Fruit fly (Drosophila melanogaster) whole organism, pupa: ENCODE data around the gene RasGAP1.

Experiments used
- CG10348 ChIP-seq: fragments of 200-800 bp; sonication (Bioruptor generic); IDR thresholded peaks from 2 replicates; pipeline ENCODE4 v1.3.6; 2022; ENCODE audit warnings: missing biosample characterization, missing genetic modification characterization
- CG13204 ChIP-seq: fragments of 200-800 bp; sonication (Bioruptor generic); optimal IDR thresholded peaks from 2 replicates; lab custom pipeline; 2018; ENCODE audit warnings: missing biosample characterization, mild to moderate bottlenecking, missing genetic modification characterization, moderate library complexity
- CG17806 ChIP-seq: fragments of 200-800 bp; sonication (Bioruptor generic); optimal IDR thresholded peaks from 2 replicates; lab custom pipeline; 2018; ENCODE audit warnings: missing biosample characterization, mild to moderate bottlenecking, missing genetic modification characterization, moderate library complexity
- CG8301 ChIP-seq: fragments of 200-800 bp; sonication (Bioruptor generic); optimal IDR thresholded peaks from 2 replicates; lab custom pipeline; 2018; ENCODE audit warnings: missing biosample characterization, mild to moderate bottlenecking, missing genetic modification characterization
- D1 ChIP-seq: fragments of 200-800 bp; sonication (Bioruptor generic); optimal IDR thresholded peaks from 2 replicates; lab custom pipeline; 2018; ENCODE audit warnings: missing biosample characterization, mild to moderate bottlenecking, missing genetic modification characterization, moderate library complexity
- Pif1A ChIP-seq: fragments of 200-800 bp; sonication (Bioruptor generic); optimal IDR thresholded peaks from 3 replicates; lab custom pipeline; 2016; ENCODE audit warnings: missing biosample characterization, missing genetic modification characterization
- Pif1B ChIP-seq: fragments of 200-800 bp; sonication (Bioruptor generic); optimal IDR thresholded peaks from 3 replicates; lab custom pipeline; 2016; ENCODE audit warnings: missing biosample characterization, missing genetic modification characterization
- Snoo ChIP-seq: fragments of 200-800 bp; sonication (Bioruptor generic); optimal IDR thresholded peaks from 3 replicates; lab custom pipeline; 2017; ENCODE audit warnings: missing biosample characterization, mild to moderate bottlenecking, missing genetic modification characterization, inconsistent platforms
- gl ChIP-seq: fragments of 200-800 bp; sonication (Bioruptor generic); optimal IDR thresholded peaks from 2 replicates; lab custom pipeline; 2018; ENCODE audit warnings: missing biosample characterization, mild to moderate bottlenecking, missing genetic modification characterization

DNA sequence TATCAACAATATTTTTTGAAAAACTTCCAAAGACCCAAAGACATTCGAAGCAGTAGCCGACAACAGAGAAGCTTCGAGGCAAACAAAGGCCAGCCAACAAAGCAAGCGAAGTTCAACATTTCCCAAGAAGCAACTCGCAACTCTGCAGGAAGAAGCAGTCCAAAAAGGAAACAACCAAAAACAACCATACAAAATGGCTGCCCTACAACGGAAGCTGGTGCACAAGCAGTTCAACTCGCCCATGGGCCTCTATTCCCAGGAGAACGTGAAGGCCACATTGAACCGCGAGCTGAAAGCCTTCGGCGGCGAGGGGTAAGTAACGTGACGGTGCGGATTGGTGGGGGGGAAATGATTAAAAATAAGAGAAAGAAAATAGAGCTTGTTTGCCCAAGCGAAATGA, 34.8 kb downstream of the RasGAP1 start:
- TF ChIP-seq gl (tag; lab: Kevin White, UChicago) (no peak), CG10348 (GFP tag; lab: Robert Waterston, UW) (no peak), CG8301 (no peak), Pif1B (GFP tag; lab: Kevin White, UChicago) (no peak), Snoo (tag; lab: Kevin White, UChicago) (no peak), CG17806 (tag; lab: Kevin White, UChicago) (no peak), D1 (tag; lab: Kevin White, UChicago) (no peak), Pif1A (GFP tag; lab: Kevin White, UChicago) (no peak), CG13204 (GFP tag; lab: Kevin White, UChicago) (no peak)
